Fruit fly (Drosophila melanogaster) whole organism, pupa: ENCODE results near the gene CG7551.

Source experiments
- CG10348 ChIP-seq: fragments of 200-800 bp; sonication (Bioruptor generic); IDR thresholded peaks from 2 replicates; pipeline ENCODE4 v1.3.6; 2022; ENCODE audit warnings: missing biosample characterization, missing genetic modification characterization
- CG13204 ChIP-seq: fragments of 200-800 bp; sonication (Bioruptor generic); optimal IDR thresholded peaks from 2 replicates; lab custom pipeline; 2018; ENCODE audit warnings: missing biosample characterization, mild to moderate bottlenecking, missing genetic modification characterization, moderate library complexity
- CG17806 ChIP-seq: fragments of 200-800 bp; sonication (Bioruptor generic); optimal IDR thresholded peaks from 2 replicates; lab custom pipeline; 2018; ENCODE audit warnings: missing biosample characterization, mild to moderate bottlenecking, missing genetic modification characterization, moderate library complexity
- CG4496 ChIP-seq: fragments of 200-800 bp; sonication (Bioruptor generic); IDR thresholded peaks from 3 replicates; pipeline ENCODE4 v1.3.6; 2022; ENCODE audit warnings: missing biosample characterization, missing genetic modification characterization
- Ets98B ChIP-seq: fragments of 200-800 bp; sonication (Bioruptor generic); IDR thresholded peaks from 2 replicates; pipeline ENCODE4 v1.3.6; 2022; ENCODE audit warnings: missing biosample characterization, missing genetic modification characterization
- gl ChIP-seq: fragments of 200-800 bp; sonication (Bioruptor generic); optimal IDR thresholded peaks from 2 replicates; lab custom pipeline; 2018; ENCODE audit warnings: missing biosample characterization, mild to moderate bottlenecking, missing genetic modification characterization
- rn ChIP-seq: fragments of 200-800 bp; sonication (Bioruptor generic); IDR thresholded peaks from 2 replicates; pipeline ENCODE4 v1.3.6; 2022; ENCODE audit warnings: missing biosample characterization, missing genetic modification characterization

DNA sequence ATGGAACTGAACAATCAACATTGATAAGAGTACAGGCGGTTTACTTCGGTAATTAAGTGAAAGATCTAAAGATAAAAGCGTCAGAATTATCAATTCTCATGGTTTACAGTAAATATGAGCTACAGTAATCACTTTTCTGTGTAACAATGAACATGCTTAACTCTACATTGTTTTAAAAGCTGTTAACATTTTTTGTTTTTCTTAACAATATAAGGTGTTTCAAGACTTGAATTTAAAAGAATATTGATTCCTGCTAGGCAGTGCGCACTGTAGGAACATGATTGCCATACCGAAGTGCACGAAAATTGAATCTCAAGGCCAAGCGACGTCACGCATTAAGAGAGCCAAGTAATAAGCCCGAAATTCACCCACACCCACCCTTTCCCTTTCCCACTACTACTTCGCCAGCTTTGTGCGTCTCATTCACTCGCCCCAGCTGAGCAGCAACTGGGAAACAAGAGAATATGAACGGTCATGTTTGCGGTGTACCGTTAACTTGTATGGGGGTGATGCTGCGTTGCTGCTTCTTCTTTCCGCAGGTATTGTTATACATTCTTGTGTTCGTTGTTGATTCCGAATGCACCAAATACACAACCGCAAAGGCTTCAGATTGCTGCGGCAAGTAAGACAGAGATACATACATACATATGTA lies 33.1 kb downstream of the CG7551 start:
- TF ChIP-seq Ets98B (GFP tag; lab: Robert Waterston, UW) (peak; percentile 8; the same call in 1 of the 2 replicates), CG17806 (tag; lab: Kevin White, UChicago) (peak; percentile 48), CG4496 (GFP tag; lab: Robert Waterston, UW) (peak; percentile 73), rn (GFP tag; lab: Robert Waterston, UW) (0 out of 2 replicates have a peak, but pooled peaks have one; percentile 8), CG13204 (GFP tag; lab: Kevin White, UChicago) (no peak), gl (tag; lab: Kevin White, UChicago) (no peak), CG10348 (GFP tag; lab: Robert Waterston, UW) (no peak)
